In genomic region chr3R:26228026-26228635, dm6 we compare ENCODE assay signal across 1 fruit fly cellular context.
TF ChIP-seq lines count a peak whose summit lies in the region.

No protein-coding gene starts in this region.

TF ChIP-seq in whole organism, embryonic, 481 proteins besides CTCF, POLR2A, EP300 and RAD21 (continued from another document and continues in another):
- TF ChIP-seq ttk (GFP tag; IDR thresholded peaks at IDR 0.05; lab: Robert Waterston, UW) (peak; percentile 52; the same call in 1 of the 2 replicates), H2.0 (GFP tag; IDR thresholded peaks at IDR 0.05; lab: Robert Waterston, UW) (peak; percentile 54; the same call in 1 of the 2 replicates), CG8290 (GFP tag; optimal IDR thresholded peaks at IDR 0.05; lab: Kevin White, UChicago) (peak; percentile 94), CG8290 (tag; optimal IDR thresholded peaks at IDR 0.05; lab: Kevin White, UChicago) (peak; percentile 79 to 96), Rx (GFP tag; IDR thresholded peaks at IDR 0.05; lab: Robert Waterston, UW) (peak; percentile 58), CG12236 (GFP tag; optimal IDR thresholded peaks at IDR 0.05; lab: Kevin White, UChicago) (peak; percentile 89), zfh1 (GFP tag; IDR thresholded peaks at IDR 0.05; lab: Robert Waterston, UW) (peak; percentile 84), CG3281 (GFP tag; optimal IDR thresholded peaks at IDR 0.05; lab: Kevin White, UChicago) (peak; percentile 82), MESR4 (GFP tag; optimal IDR thresholded peaks at IDR 0.05; lab: Kevin White, UChicago) (peak; percentile 20), CG8944 (GFP tag; optimal IDR thresholded peaks at IDR 0.05; lab: Kevin White, UChicago) (peak; percentile 86), CG34224 (GFP tag; IDR thresholded peaks at IDR 0.05; lab: Robert Waterston, UW; ENCODE audit: partially characterized antibody) (no peak), pros (GFP tag; optimal IDR thresholded peaks at IDR 0.05; lab: Kevin White, UChicago) (no peak), D19B (GFP tag; optimal IDR thresholded peaks at IDR 0.05; lab: Kevin White, UChicago) (peak; percentile 61), CG15269 (tag; optimal IDR thresholded peaks at IDR 0.05; lab: Kevin White, UChicago) (peak; percentile 63), CG11398 (GFP tag; optimal IDR thresholded peaks at IDR 0.05; lab: Kevin White, UChicago) (peak; percentile 90), CG14441 (GFP tag; IDR thresholded peaks at IDR 0.05; lab: Robert Waterston, UW) (peak; percentile 55; the same call in 1 of the 2 replicates), CG15073 (GFP tag; optimal IDR thresholded peaks at IDR 0.05; lab: Kevin White, UChicago) (no peak), knrl (GFP tag; IDR thresholded peaks at IDR 0.05; lab: Robert Waterston, UW; ENCODE audit: partially characterized antibody) (no peak), hb (GFP tag; IDR thresholded peaks at IDR 0.05; lab: Robert Waterston, UW; ENCODE audit: partially characterized antibody) (no peak), aop (GFP tag; IDR thresholded peaks at IDR 0.05; lab: Robert Waterston, UW) (peak; percentile 44; the same call in 1 of the 2 replicates), Dref (GFP tag; IDR thresholded peaks at IDR 0.05; lab: Robert Waterston, UW) (peak; percentile 21; the same call in 1 of the 2 replicates), Six4 (GFP tag; optimal IDR thresholded peaks at IDR 0.05; lab: Kevin White, UChicago) (peak; percentile 64), B-H2 (GFP tag; optimal IDR thresholded peaks at IDR 0.05; lab: Kevin White, UChicago) (peak; percentile 80), CG4617 (GFP tag; optimal IDR thresholded peaks at IDR 0.05; lab: Kevin White, UChicago; ENCODE audit: borderline replicate concordance) (peak; percentile 7), CG17385 (GFP tag; optimal IDR thresholded peaks at IDR 0.05; lab: Kevin White, UChicago) (peak; percentile 75), CG10979 (tag; optimal IDR thresholded peaks at IDR 0.05; lab: Kevin White, UChicago) (peak; percentile 36), da (GFP tag; optimal IDR thresholded peaks at IDR 0.05; lab: Kevin White, UChicago) (peak; percentile 71), jing (GFP tag; optimal IDR thresholded peaks at IDR 0.05; lab: Kevin White, UChicago) (peak; percentile 56), CG13624 (GFP tag; optimal IDR thresholded peaks at IDR 0.05; lab: Kevin White, UChicago) (peak; percentile 49), CG2889 (GFP tag; IDR thresholded peaks at IDR 0.05; lab: Robert Waterston, UW) (peak; percentile 53; the same call in 1 of the 3 replicates), eyg (GFP tag; optimal IDR thresholded peaks at IDR 0.05; lab: Kevin White, UChicago) (peak; percentile 90), Bgb (GFP tag; IDR thresholded peaks at IDR 0.05; lab: Robert Waterston, UW; ENCODE audit: partially characterized antibody) (no peak), CG15514 (GFP tag; optimal IDR thresholded peaks at IDR 0.05; lab: Kevin White, UChicago) (peak; percentile 73), Max (GFP tag; optimal IDR thresholded peaks at IDR 0.05; lab: Kevin White, UChicago) (peak; percentile 74), Dad (GFP tag; optimal IDR thresholded peaks at IDR 0.05; lab: Kevin White, UChicago) (peak; percentile 80), slbo (GFP tag; IDR thresholded peaks at IDR 0.05; lab: Robert Waterston, UW) (peak; percentile 79), PHDP (tag; optimal IDR thresholded peaks at IDR 0.05; lab: Kevin White, UChicago) (peak; percentile 81), Ravus (GFP tag; IDR thresholded peaks at IDR 0.05; lab: Robert Waterston, UW) (no peak; the same call in 1 of the 2 replicates), Rfx (GFP tag; IDR thresholded peaks at IDR 0.05; lab: Robert Waterston, UW) (peak; percentile 86), klu (GFP tag; IDR thresholded peaks at IDR 0.05; lab: Robert Waterston, UW) (peak; percentile 67), dmrt99B (tag; optimal IDR thresholded peaks at IDR 0.05; lab: Kevin White, UChicago) (peak; percentile 74), CG12219 (GFP tag; optimal IDR thresholded peaks at IDR 0.05; lab: Kevin White, UChicago) (peak; percentile 64), CG17328 (GFP tag; IDR thresholded peaks at IDR 0.05; lab: Robert Waterston, UW) (peak; percentile 65), tup (GFP tag; optimal IDR thresholded peaks at IDR 0.05; lab: Kevin White, UChicago) (peak; percentile 92), scrt (GFP tag; optimal IDR thresholded peaks at IDR 0.05; lab: Kevin White, UChicago) (peak; percentile 71), CG10366 (GFP tag; IDR thresholded peaks at IDR 0.05; lab: Robert Waterston, UW) (peak; percentile 75), CG32532 (GFP tag; IDR thresholded peaks at IDR 0.05; lab: Robert Waterston, UW) (peak; percentile 71; the same call in 1 of the 2 replicates), tap (tag; optimal IDR thresholded peaks at IDR 0.05; lab: Kevin White, UChicago) (peak; percentile 72), CG31365 (tag; optimal IDR thresholded peaks at IDR 0.05; lab: Kevin White, UChicago) (peak; percentile 77), Dfd (GFP tag; optimal IDR thresholded peaks at IDR 0.05; lab: Kevin White, UChicago) (no peak), insv (GFP tag; optimal IDR thresholded peaks at IDR 0.05; lab: Kevin White, UChicago) (peak; percentile 30 to 69), zen (tag; optimal IDR thresholded peaks at IDR 0.05; lab: Kevin White, UChicago) (no peak), CG11695 (GFP tag; IDR thresholded peaks at IDR 0.05; lab: Robert Waterston, UW) (peak; percentile 76; the same call in 2 of the 3 replicates), CG14710 (tag; optimal IDR thresholded peaks at IDR 0.05; lab: Kevin White, UChicago) (peak; percentile 73), CG16863 (GFP tag; optimal IDR thresholded peaks at IDR 0.05; lab: Kevin White, UChicago) (peak; percentile 87), usp (GFP tag; optimal IDR thresholded peaks at IDR 0.05; lab: Kevin White, UChicago) (no peak), bigmax (GFP tag; optimal IDR thresholded peaks at IDR 0.05; lab: Kevin White, UChicago) (peak; percentile 53), peb (GFP tag; IDR thresholded peaks at IDR 0.05; lab: Robert Waterston, UW) (peak; percentile 72), CG5953 (GFP tag; IDR thresholded peaks at IDR 0.05; lab: Robert Waterston, UW) (peak; percentile 90), br (optimal IDR thresholded peaks at IDR 0.05; lab: Kevin White, UChicago) (no peak), CG8089 (GFP tag; optimal IDR thresholded peaks at IDR 0.05; lab: Kevin White, UChicago) (peak; percentile 91), Bdp1 (GFP tag; optimal IDR thresholded peaks at IDR 0.05; lab: Kevin White, UChicago) (peak; percentile 85), HmgZ (tag; optimal IDR thresholded peaks at IDR 0.05; lab: Kevin White, UChicago) (peak; percentile 88), Dbx (GFP tag; IDR thresholded peaks at IDR 0.05; lab: Robert Waterston, UW) (peak; percentile 92), CG3847 (GFP tag; IDR thresholded peaks at IDR 0.05; lab: Robert Waterston, UW) (peak; percentile 65), vnd (GFP tag; IDR thresholded peaks at IDR 0.05; lab: Robert Waterston, UW; ENCODE audit: partially characterized antibody) (no peak), mam (GFP tag; optimal IDR thresholded peaks at IDR 0.05; lab: Kevin White, UChicago) (peak; percentile 82), inv (GFP tag; IDR thresholded peaks at IDR 0.05; lab: Robert Waterston, UW; ENCODE audit: partially characterized antibody) (no peak), CHES-1-like (GFP tag; optimal IDR thresholded peaks at IDR 0.05; lab: Kevin White, UChicago) (peak; percentile 90), tgo (GFP tag; IDR thresholded peaks at IDR 0.05; lab: Robert Waterston, UW) (peak; percentile 49; the same call in 2 of the 3 replicates), GATAe (GFP tag; conservative IDR thresholded peaks at IDR 0.05; lab: Robert Waterston, UW) (peak; percentile 36; the same call in 1 of the 2 replicates), Sry-δ (GFP tag; optimal IDR thresholded peaks at IDR 0.05; lab: Kevin White, UChicago) (peak; percentile 63), Poxn (GFP tag; IDR thresholded peaks at IDR 0.05; lab: Robert Waterston, UW) (peak; percentile 58), CG5180 (GFP tag; optimal IDR thresholded peaks at IDR 0.05; lab: Kevin White, UChicago) (peak; percentile 84), Opbp (GFP tag; IDR thresholded peaks at IDR 0.05; lab: Robert Waterston, UW; ENCODE audit: partially characterized antibody) (no peak), hth (optimal IDR thresholded peaks at IDR 0.05; lab: Kevin White, UChicago) (no peak), CG15011 (GFP tag; optimal IDR thresholded peaks at IDR 0.05; lab: Kevin White, UChicago) (peak; percentile 86), CG7271 (tag; optimal IDR thresholded peaks at IDR 0.05; lab: Kevin White, UChicago) (peak; percentile 61), amos (GFP tag; IDR thresholded peaks at IDR 0.05; lab: Robert Waterston, UW; ENCODE audit: partially characterized antibody) (no peak), Elba2 (GFP tag; optimal IDR thresholded peaks at IDR 0.05; lab: Kevin White, UChicago) (no peak), Asciz (GFP tag; optimal IDR thresholded peaks at IDR 0.05; lab: Kevin White, UChicago) (peak; percentile 95), CG5245 (GFP tag; optimal IDR thresholded peaks at IDR 0.05; lab: Kevin White, UChicago) (peak; percentile 60), dm (GFP tag; optimal IDR thresholded peaks at IDR 0.05; lab: Kevin White, UChicago) (peak; percentile 67), CG4328 (GFP tag; optimal IDR thresholded peaks at IDR 0.05; lab: Kevin White, UChicago) (peak; percentile 89), bowl (GFP tag; IDR thresholded peaks at IDR 0.05; lab: Robert Waterston, UW) (peak; percentile 54; the same call in 1 of the 2 replicates), hbn (GFP tag; IDR thresholded peaks at IDR 0.05; lab: Robert Waterston, UW; ENCODE audit: partially characterized antibody) (no peak), Vsx1 (GFP tag; optimal IDR thresholded peaks at IDR 0.05; lab: Kevin White, UChicago) (peak; percentile 92), h (optimal IDR thresholded peaks at IDR 0.05; lab: Kevin White, UChicago) (no peak), mld (GFP tag; IDR thresholded peaks at IDR 0.05; lab: Robert Waterston, UW; ENCODE audit: partially characterized antibody) (no peak), zf30C (GFP tag; optimal IDR thresholded peaks at IDR 0.05; lab: Kevin White, UChicago) (no peak), CG7372 (GFP tag; IDR thresholded peaks at IDR 0.05; lab: Robert Waterston, UW) (0 out of 2 replicates have a peak, but pooled peaks have one; percentile 55), CG9437 (GFP tag; optimal IDR thresholded peaks at IDR 0.05; lab: Kevin White, UChicago) (no peak), CG7839 (tag; optimal IDR thresholded peaks at IDR 0.05; lab: Kevin White, UChicago) (peak; percentile 51), Nf-YB (GFP tag; optimal IDR thresholded peaks at IDR 0.05; lab: Kevin White, UChicago) (peak; percentile 54), Trl (optimal IDR thresholded peaks at IDR 0.05; lab: Kevin White, UChicago) (no peak), Trl (GFP tag; optimal IDR thresholded peaks at IDR 0.05; lab: Kevin White, UChicago) (peak; percentile 95), NC2α (GFP tag; optimal IDR thresholded peaks at IDR 0.05; lab: Kevin White, UChicago) (peak; percentile 85), chif (GFP tag; optimal IDR thresholded peaks at IDR 0.05; lab: Kevin White, UChicago) (peak; percentile 79 to 90), dan (GFP tag; IDR thresholded peaks at IDR 0.05; lab: Robert Waterston, UW) (no peak), HLH4C (GFP tag; IDR thresholded peaks at IDR 0.05; lab: Robert Waterston, UW; ENCODE audit: partially characterized antibody) (no peak), CG9876 (GFP tag; optimal IDR thresholded peaks at IDR 0.05; lab: Kevin White, UChicago) (peak; percentile 85), pnt (GFP tag; optimal IDR thresholded peaks at IDR 0.05; lab: Kevin White, UChicago) (peak; percentile 84), CG13775 (GFP tag; optimal IDR thresholded peaks at IDR 0.05; lab: Kevin White, UChicago) (peak; percentile 55), ro (GFP tag; IDR thresholded peaks at IDR 0.05; lab: Robert Waterston, UW) (peak; percentile 52; the same call in 1 of the 2 replicates), kni (GFP tag; optimal IDR thresholded peaks at IDR 0.05; lab: Kevin White, UChicago) (peak; percentile 96), gt (GFP tag; IDR thresholded peaks at IDR 0.05; lab: Robert Waterston, UW) (0 out of 2 replicates have a peak, but pooled peaks have one; percentile 33), CrebB (tag; optimal IDR thresholded peaks at IDR 0.05; lab: Kevin White, UChicago) (peak; percentile 87), CG8359 (GFP tag; optimal IDR thresholded peaks at IDR 0.05; lab: Kevin White, UChicago; ENCODE audit: borderline replicate concordance) (peak; percentile 48), tx (GFP tag; optimal IDR thresholded peaks at IDR 0.05; lab: Kevin White, UChicago) (peak; percentile 72), E2f1 (GFP tag; IDR thresholded peaks at IDR 0.05; lab: Robert Waterston, UW) (peak; percentile 76; the same call in 1 of the 2 replicates), ci (GFP tag; IDR thresholded peaks at IDR 0.05; lab: Robert Waterston, UW) (peak; percentile 90), tll (GFP tag; optimal IDR thresholded peaks at IDR 0.05; lab: Kevin White, UChicago) (no peak), Ets65A (GFP tag; lab: Kevin White, UChicago) (peak; percentile 95), gcm2 (GFP tag; optimal IDR thresholded peaks at IDR 0.05; lab: Kevin White, UChicago) (peak; percentile 73), HLHmδ (GFP tag; optimal IDR thresholded peaks at IDR 0.05; lab: Kevin White, UChicago) (peak; percentile 88), gsb (GFP tag; IDR thresholded peaks at IDR 0.05; lab: Robert Waterston, UW) (peak; percentile 80), Lim3 (GFP tag; IDR thresholded peaks at IDR 0.05; lab: Robert Waterston, UW) (no peak), CG2875 (GFP tag; optimal IDR thresholded peaks at IDR 0.05; lab: Kevin White, UChicago) (peak; percentile 94), Dip2 (GFP tag; IDR thresholded peaks at IDR 0.05; lab: Robert Waterston, UW) (no peak), CG1647 (GFP tag; optimal IDR thresholded peaks at IDR 0.05; lab: Kevin White, UChicago) (peak; percentile 77), ken (GFP tag; IDR thresholded peaks at IDR 0.05; lab: Robert Waterston, UW) (peak; percentile 77), CG10654 (GFP tag; optimal IDR thresholded peaks at IDR 0.05; lab: Kevin White, UChicago) (peak; percentile 87), Oli (tag; optimal IDR thresholded peaks at IDR 0.05; lab: Kevin White, UChicago) (peak; percentile 7), seq (GFP tag; IDR thresholded peaks at IDR 0.05; lab: Robert Waterston, UW) (peak; percentile 87), yki (optimal IDR thresholded peaks at IDR 0.05; lab: Kevin White, UChicago) (no peak), CG1024 (GFP tag; IDR thresholded peaks at IDR 0.05; lab: Robert Waterston, UW) (peak; percentile 83), CG6791 (GFP tag; IDR thresholded peaks at IDR 0.05; lab: Robert Waterston, UW; ENCODE audit: partially characterized antibody) (no peak), CkIIα-i1 (GFP tag; IDR thresholded peaks at IDR 0.05; lab: Robert Waterston, UW) (peak; percentile 74; the same call in 1 of the 2 replicates)
